Worm (Caenorhabditis elegans): ENCODE measurements around the gene nhr-282.

DNA sequence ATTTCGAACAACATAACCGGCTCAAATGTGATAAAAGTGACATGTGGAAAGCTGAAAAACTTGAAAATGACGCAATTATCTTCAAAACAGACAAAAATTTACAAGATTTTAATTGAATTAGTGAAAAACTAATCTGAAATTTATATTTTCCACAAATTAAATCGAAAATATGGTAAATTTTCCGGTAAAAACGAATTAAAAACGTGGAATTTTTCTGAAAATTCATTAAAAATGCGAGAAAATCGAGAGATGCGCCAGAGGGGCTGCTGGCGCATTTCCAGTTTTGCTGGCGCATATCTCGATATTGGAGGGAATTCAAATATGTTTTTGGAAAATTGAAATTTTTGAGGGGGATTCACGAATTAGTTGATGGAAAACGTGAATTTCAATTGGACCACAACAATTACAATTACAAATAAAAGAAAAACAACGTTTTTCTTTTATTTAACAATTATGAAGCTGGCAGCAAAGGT, 45.9 kb upstream of the nhr-282 start, which contains the start of the genes haf-3 and F57A10.2:
- TF ChIP-seq elt-4 (tag; optimal IDR thresholded peaks at IDR 0.05) (no peak), T23F11.4 (GFP tag; optimal IDR thresholded peaks at IDR 0.05) (no peak), ama-1 (optimal IDR thresholded peaks at IDR 0.05) (no peak), madf-2 (tag; optimal IDR thresholded peaks at IDR 0.05) (no peak), fkh-10 (GFP tag; optimal IDR thresholded peaks at IDR 0.05) (no peak), pha-4 (tag; optimal IDR thresholded peaks at IDR 0.05) (no peak), sox-4 (tag; optimal IDR thresholded peaks at IDR 0.05) (no peak), tbx-2 (tag; optimal IDR thresholded peaks at IDR 0.05) (no peak), nhr-11 (tag; optimal IDR thresholded peaks at IDR 0.05) (no peak)
